Fruit fly (Drosophila melanogaster) whole organism: ENCODE data around the gene Six4.

ENCODE experiments used
- CG8478 ChIP-seq: fragments of >200 bp; optimal IDR thresholded peaks from 2 replicates; lab custom pipeline; 2018; ENCODE audit warnings: inconsistent platforms
- Dll ChIP-seq: fragments of >200 bp; optimal IDR thresholded peaks from 2 replicates; lab custom pipeline; 2017
- EcR ChIP-seq, 2 experiments: fragments of >200 bp; optimal IDR thresholded peaks; 2 replicates each; lab custom pipeline; 2017; ENCODE audit warnings: missing biosample characterization in 2 of 2, missing genetic modification characterization in 2 of 2, missing genetic modification reagents in 2 of 2
- pan ChIP-seq: fragments of >200 bp; optimal IDR thresholded peaks from 2 replicates; lab custom pipeline; 2017
- psq ChIP-seq: fragments of >200 bp; optimal IDR thresholded peaks from 2 replicates; lab custom pipeline; 2017

- TF ChIP-seq psq (lab: Kevin White, UChicago), result no peak
- no peak for TF ChIP-seq Dll
- no peak for TF ChIP-seq pan
- TF ChIP-seq EcR (GFP tag; optimal IDR thresholded peaks at IDR 0.05; lab: Kevin White, UChicago), result no peak
- TF ChIP-seq CG8478, result no peak
Observed at dm6 chr3L:20809088-20809999, 16.8 kb upstream of the Six4 start, which contains the start of the genes CG3634 and HIPP1.
